Worm (Caenorhabditis elegans): ENCODE measurements around the gene F46C8.8.

F46C8.8 gene

ce11 chrX:7585610-7586259 lies 31.5 kb upstream of the F46C8.8 start, which contains the start of gene adt-2 (continued):
- TF ChIP-seq dmd-4 (tag; optimal IDR thresholded peaks at IDR 0.05), result no peak

DNA sequence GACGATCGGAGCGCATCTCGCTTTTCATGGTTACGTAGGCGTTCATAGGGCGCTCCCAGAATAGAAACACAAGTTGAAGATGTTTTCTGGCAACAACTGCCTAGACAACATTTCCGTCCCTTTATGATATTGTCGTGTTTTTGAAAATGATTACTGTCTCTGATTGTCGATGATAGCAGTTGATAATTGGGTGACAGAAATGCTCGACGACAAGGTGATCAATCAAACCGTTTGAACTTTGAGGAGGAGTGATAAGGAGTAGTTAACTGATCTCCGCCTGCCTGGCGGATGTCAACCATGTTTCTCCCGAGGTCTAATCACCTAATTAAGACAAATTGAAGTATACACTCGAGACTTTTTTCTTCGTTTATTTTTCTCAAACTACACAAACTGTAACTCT lies 29.7 kb upstream of the F46C8.8 start:
- no peak for TF ChIP-seq crh-2 (tag; optimal IDR thresholded peaks at IDR 0.05)
- TF ChIP-seq nhr-129 (tag; optimal IDR thresholded peaks at IDR 0.05), result peak; percentile 9
- TF ChIP-seq sma-3 (GFP tag; optimal IDR thresholded peaks at IDR 0.05), result peak; percentile 10
- TF ChIP-seq sma-9 (GFP tag; optimal IDR thresholded peaks at IDR 0.05), result peak; percentile 19
- no peak for TF ChIP-seq sma-9 (tag; optimal IDR thresholded peaks at IDR 0.05)

ce11 chrX:7582223-7582622 lies 28.0 kb upstream of the F46C8.8 start:
- TF ChIP-seq ceh-16 (tag; optimal IDR thresholded peaks at IDR 0.05) (no peak), nhr-25 (tag; optimal IDR thresholded peaks at IDR 0.05) (no peak), lin-39 (tag; optimal IDR thresholded peaks at IDR 0.05) (no peak), ztf-4 (tag; optimal IDR thresholded peaks at IDR 0.05) (no peak), unc-62 (GFP tag; optimal IDR thresholded peaks at IDR 0.05) (no peak), ZK546.5 (tag; optimal IDR thresholded peaks at IDR 0.05) (no peak), mbf-1 (tag; optimal IDR thresholded peaks at IDR 0.05) (no peak), alr-1 (tag; optimal IDR thresholded peaks at IDR 0.05) (no peak), F13H6.1 (tag; optimal IDR thresholded peaks at IDR 0.05) (no peak), unc-39 (tag; optimal IDR thresholded peaks at IDR 0.05) (no peak), lin-13 (GFP tag; optimal IDR thresholded peaks at IDR 0.05) (no peak), blmp-1 (tag; optimal IDR thresholded peaks at IDR 0.05; ENCODE audit: insufficient read depth) (no peak), lsy-2 (tag; optimal IDR thresholded peaks at IDR 0.05) (no peak)

ce11 chrX:7578308-7578707 lies 24.1 kb upstream of the F46C8.8 start:
- TF ChIP-seq fos-1 (tag; optimal IDR thresholded peaks at IDR 0.05) (peak; percentile 35), sma-9 (GFP tag; optimal IDR thresholded peaks at IDR 0.05) (peak; percentile 61), sma-9 (tag; optimal IDR thresholded peaks at IDR 0.05) (no peak), C34F6.9 (tag; optimal IDR thresholded peaks at IDR 0.05) (no peak), gmeb-1 (tag; optimal IDR thresholded peaks at IDR 0.05) (peak; percentile 30), mdl-1 (tag; optimal IDR thresholded peaks at IDR 0.05) (peak; percentile 41 to 63), crh-2 (tag; optimal IDR thresholded peaks at IDR 0.05) (peak; percentile 57), F13H6.1 (tag; optimal IDR thresholded peaks at IDR 0.05) (peak; percentile 4), peb-1 (tag; optimal IDR thresholded peaks at IDR 0.05) (no peak), zag-1 (tag; optimal IDR thresholded peaks at IDR 0.05) (peak; percentile 18), aly-2 (tag; optimal IDR thresholded peaks at IDR 0.05) (no peak)

DNA sequence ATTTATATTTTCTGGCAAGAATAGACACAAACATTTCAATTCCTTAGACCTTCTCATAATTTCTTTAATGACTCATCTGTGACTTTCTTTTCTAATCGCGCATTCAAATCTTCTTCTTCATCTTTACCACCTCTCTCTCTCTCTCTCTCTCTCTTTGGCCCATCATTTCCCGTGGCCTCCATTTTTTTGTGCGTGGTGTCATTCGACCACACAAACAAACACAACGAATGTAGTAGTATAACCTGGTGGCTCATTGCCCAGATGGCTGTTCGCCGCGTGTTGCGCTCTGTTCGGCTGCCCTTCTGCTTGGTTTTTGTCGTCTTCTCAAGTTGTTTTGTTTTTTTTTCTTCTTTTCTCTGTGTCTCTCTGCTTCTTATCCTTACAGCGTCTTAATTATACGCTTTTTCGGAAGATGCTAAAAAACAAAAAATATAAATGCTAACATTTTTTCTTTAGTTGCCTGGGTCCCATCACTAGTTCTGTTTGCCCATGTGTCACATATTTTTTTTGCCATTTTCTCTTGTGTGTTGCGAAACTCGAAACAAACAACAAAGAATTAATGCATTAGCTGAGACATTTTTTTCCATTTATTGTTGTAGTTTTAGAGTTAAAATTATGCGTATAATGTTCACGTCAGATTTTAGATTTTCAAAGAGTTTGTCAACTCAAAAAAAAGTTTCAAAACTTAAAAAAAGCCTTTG lies 23.4 kb upstream of the F46C8.8 start:
- TF ChIP-seq lin-11 (tag; optimal IDR thresholded peaks at IDR 0.05) (no peak), C34F6.9 (tag; optimal IDR thresholded peaks at IDR 0.05) (no peak), nhr-23 (tag; optimal IDR thresholded peaks at IDR 0.05) (no peak), mab-5 (tag; optimal IDR thresholded peaks at IDR 0.05) (no peak), elt-3 (tag; optimal IDR thresholded peaks at IDR 0.05) (no peak), nhr-11 (tag; optimal IDR thresholded peaks at IDR 0.05) (no peak), unc-39 (tag; optimal IDR thresholded peaks at IDR 0.05) (no peak), ztf-4 (tag; optimal IDR thresholded peaks at IDR 0.05) (no peak), nhr-6 (tag; optimal IDR thresholded peaks at IDR 0.05) (no peak), mdl-1 (tag; optimal IDR thresholded peaks at IDR 0.05) (no peak), dmd-4 (tag; optimal IDR thresholded peaks at IDR 0.05) (no peak), peb-1 (tag; optimal IDR thresholded peaks at IDR 0.05) (no peak), ztf-11 (tag; optimal IDR thresholded peaks at IDR 0.05) (no peak), nhr-10 (tag; optimal IDR thresholded peaks at IDR 0.05) (no peak), blmp-1 (tag; optimal IDR thresholded peaks at IDR 0.05; ENCODE audit: insufficient read depth) (peak; percentile 5), sem-4 (tag; optimal IDR thresholded peaks at IDR 0.05) (peak; percentile 27), unc-62 (GFP tag; optimal IDR thresholded peaks at IDR 0.05) (no peak), aly-2 (tag; optimal IDR thresholded peaks at IDR 0.05) (no peak), ceh-16 (tag; optimal IDR thresholded peaks at IDR 0.05) (peak; percentile 27), elt-1 (tag; optimal IDR thresholded peaks at IDR 0.05) (no peak), ztf-1 (GFP tag; conservative IDR thresholded peaks at IDR 0.05) (no peak), egl-27 (tag; optimal IDR thresholded peaks at IDR 0.05) (no peak), Y55F3AM.14 (GFP tag; optimal IDR thresholded peaks at IDR 0.05) (no peak), crh-2 (tag; optimal IDR thresholded peaks at IDR 0.05) (no peak), skn-1 (tag; optimal IDR thresholded peaks at IDR 0.05) (no peak), unc-55 (GFP tag; optimal IDR thresholded peaks at IDR 0.05) (no peak), nhr-77 (tag; optimal IDR thresholded peaks at IDR 0.05) (no peak), nhr-12 (tag; optimal IDR thresholded peaks at IDR 0.05) (no peak), mbf-1 (tag; optimal IDR thresholded peaks at IDR 0.05) (no peak), snpc-4 (tag; optimal IDR thresholded peaks at IDR 0.05) (no peak)

Data from whole organism, L2 larva.